Worm (Caenorhabditis elegans) whole organism, early embryonic: ENCODE data around the gene chil-19.

Source experiments
- B0310.2 ChIP-seq: sonication (generic microtip); optimal IDR thresholded peaks from 2 replicates; lab custom pipeline; 2016; ENCODE audit warnings: mild to moderate bottlenecking, missing genetic modification characterization, missing compliant biosample characterization
- F13C5.2 ChIP-seq: sonication (generic microtip); optimal IDR thresholded peaks from 2 replicates; lab custom pipeline; 2017; ENCODE audit warnings: mild to moderate bottlenecking, missing genetic modification characterization, inconsistent platforms, missing compliant biosample characterization
- aly-1 ChIP-seq: sonication (generic microtip); optimal IDR thresholded peaks from 2 replicates; lab custom pipeline; 2016; ENCODE audit warnings: missing genetic modification characterization, missing compliant biosample characterization
- ama-1 ChIP-seq: fragments of 150-350 bp; optimal IDR thresholded peaks from 2 replicates; lab custom pipeline; 2014
- ceh-13 ChIP-seq: fragments of 200-800 bp; sonication (Bioruptor generic); optimal IDR thresholded peaks from 2 replicates; lab custom pipeline; 2018; ENCODE audit warnings: mild to moderate bottlenecking, missing genetic modification characterization, missing compliant biosample characterization
- ceh-36 ChIP-seq: sonication (generic microtip); optimal IDR thresholded peaks from 2 replicates; lab custom pipeline; 2016; ENCODE audit warnings: missing genetic modification characterization, inconsistent platforms, missing compliant biosample characterization
- ets-7 ChIP-seq: sonication (generic microtip); optimal IDR thresholded peaks from 2 replicates; lab custom pipeline; 2016; ENCODE audit warnings: missing genotype, missing genetic modification characterization, missing compliant biosample characterization
- flt-1 ChIP-seq: fragments of 200-800 bp; sonication (Bioruptor generic); IDR thresholded peaks from 2 replicates; pipeline ENCODE4 v1.3.6; 2022; ENCODE audit warnings: missing genetic modification characterization, missing compliant biosample characterization
- pes-1 ChIP-seq: fragments of 200-800 bp; sonication (Bioruptor generic); IDR thresholded peaks from 2 replicates; pipeline ENCODE4 v1.3.6; 2022; ENCODE audit warnings: missing genetic modification reagents, missing genetic modification characterization, missing compliant biosample characterization
- tbx-11 ChIP-seq: fragments of 200-800 bp; sonication (Bioruptor generic); IDR thresholded peaks from 2 replicates; pipeline ENCODE4 v1.3.6; 2022; ENCODE audit warnings: missing genetic modification characterization, missing compliant biosample characterization
- tra-4 ChIP-seq: sonication (generic microtip); optimal IDR thresholded peaks from 2 replicates; lab custom pipeline; 2017; ENCODE audit warnings: missing genetic modification characterization, missing compliant biosample characterization

DNA sequence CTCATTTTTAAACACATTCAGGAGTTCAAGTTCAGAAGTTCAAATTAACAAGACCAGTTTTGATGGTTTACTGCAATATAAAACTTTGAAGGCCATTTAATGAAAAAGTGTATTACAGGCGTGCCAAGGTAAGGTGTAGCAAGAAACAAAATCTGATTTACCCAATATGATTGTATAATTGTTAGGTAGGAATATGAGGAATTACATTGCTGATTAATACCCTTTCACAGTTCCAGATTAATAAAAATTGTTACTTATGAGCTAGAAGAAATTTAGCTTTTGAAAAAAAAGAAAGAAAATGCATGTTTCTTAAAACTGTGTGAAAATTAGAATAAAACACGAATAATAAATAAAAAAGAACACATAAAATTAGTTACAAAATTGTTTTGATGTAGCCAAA is 20.6 kb downstream of the chil-19 start, which contains the start of gene kin-15:
- TF ChIP-seq aly-1 (no peak), tra-4 (tag; lab: Kevin White, UChicago) (no peak), ceh-13 (GFP tag; lab: Kevin White, UChicago) (no peak), ceh-36 (tag; lab: Kevin White, UChicago) (no peak), ama-1 (no peak), B0310.2 (no peak), pes-1 (GFP tag; lab: Robert Waterston, UW) (no peak), F13C5.2 (tag; lab: Kevin White, UChicago) (no peak), flt-1 (no peak), ets-7 (tag; lab: Kevin White, UChicago) (no peak), tbx-11 (no peak)
